Worm (Caenorhabditis elegans) whole organism, mixed stage, embryonic: ENCODE results near the gene lex-1.

Experiments used
- blmp-1 ChIP-seq: fragments of 150-350 bp; optimal IDR thresholded peaks from 2 replicates; lab custom pipeline; 2014; ENCODE audit warnings: missing biosample characterization, missing genetic modification characterization
- pha-4 ChIP-seq: fragments of 150-350 bp; optimal IDR thresholded peaks from 2 replicates; lab custom pipeline; 2018; ENCODE audit warnings: missing biosample characterization, missing genetic modification reagents, missing genetic modification characterization
- snpc-4 ChIP-seq: fragments of 150-350 bp; optimal IDR thresholded peaks from 2 replicates; lab custom pipeline; 2014; ENCODE audit warnings: missing biosample characterization, missing genetic modification characterization

ce11 chrIV:12110339-12110738 lies 31.1 kb downstream of the lex-1 start, which contains the start of gene col-129:
- TF ChIP-seq snpc-4 (tag; lab: Kevin White, UChicago) (no peak), blmp-1 (tag; lab: Kevin White, UChicago) (no peak), pha-4 (tag; lab: Kevin White, UChicago) (no peak)
